Worm (Caenorhabditis elegans) whole organism, late embryonic: Measurements from ENCODE around the gene K09C6.3.
"Not testable (repeated sequence)": the region's sequence is repeated elsewhere in the genome, so short reads cannot be mapped to it uniquely, and the experiment has no call there.

ENCODE experiments used
- C08G9.2 ChIP-seq: sonication (generic microtip); optimal IDR thresholded peaks from 2 replicates; lab custom pipeline; 2016; ENCODE audit warnings: mild to moderate bottlenecking, missing genetic modification characterization, moderate library complexity, missing compliant biosample characterization
- K02D7.2 ChIP-seq: sonication (generic microtip); optimal IDR thresholded peaks from 2 replicates; lab custom pipeline; 2017; ENCODE audit warnings: mild to moderate bottlenecking, missing genetic modification characterization, missing compliant biosample characterization
- ahr-1 ChIP-seq: sonication (generic microtip); optimal IDR thresholded peaks from 2 replicates; lab custom pipeline; 2016; ENCODE audit warnings: missing genetic modification characterization, missing compliant biosample characterization
- ceh-18 ChIP-seq: sonication (generic microtip); optimal IDR thresholded peaks from 2 replicates; lab custom pipeline; 2016; ENCODE audit warnings: missing genetic modification characterization, missing compliant biosample characterization
- ceh-2 ChIP-seq: sonication (generic microtip); optimal IDR thresholded peaks from 2 replicates; lab custom pipeline; 2016; ENCODE audit warnings: missing genotype, missing genetic modification characterization, missing compliant biosample characterization
- ceh-22 ChIP-seq: sonication (generic microtip); optimal IDR thresholded peaks from 2 replicates; lab custom pipeline; 2017; ENCODE audit warnings: missing biosample characterization, missing genetic modification characterization
- ceh-30 ChIP-seq: fragments of 150-350 bp; optimal IDR thresholded peaks from 2 replicates; lab custom pipeline; 2014; ENCODE audit warnings: missing biosample characterization, missing genetic modification characterization
- ceh-48 ChIP-seq: sonication (generic microtip); optimal IDR thresholded peaks from 2 replicates; lab custom pipeline; 2016; ENCODE audit warnings: missing genetic modification characterization, inconsistent platforms, missing compliant biosample characterization
- ceh-6 ChIP-seq: fragments of 200-800 bp; sonication (Bioruptor generic); optimal IDR thresholded peaks from 2 replicates; lab custom pipeline; 2018; ENCODE audit warnings: mild to moderate bottlenecking, missing genetic modification characterization, missing compliant biosample characterization
- dmd-4 ChIP-seq: sonication (generic microtip); optimal IDR thresholded peaks from 2 replicates; lab custom pipeline; 2016; ENCODE audit warnings: borderline replicate concordance, missing genetic modification characterization, missing compliant biosample characterization
- dve-1 ChIP-seq: sonication (generic microtip); optimal IDR thresholded peaks from 2 replicates; lab custom pipeline; 2017; ENCODE audit warnings: antibody characterized with exemption, mild to moderate bottlenecking, missing genetic modification characterization, missing compliant biosample characterization
- elt-2 ChIP-seq: sonication (generic microtip); optimal IDR thresholded peaks from 2 replicates; lab custom pipeline; 2016; ENCODE audit warnings: missing genetic modification reagents, missing genetic modification characterization, missing compliant biosample characterization
- elt-4 ChIP-seq: sonication (generic microtip); optimal IDR thresholded peaks from 2 replicates; lab custom pipeline; 2016; ENCODE audit warnings: missing genetic modification characterization, missing compliant biosample characterization
- eyg-1 ChIP-seq: sonication (generic microtip); optimal IDR thresholded peaks from 2 replicates; lab custom pipeline; 2016; ENCODE audit warnings: missing genotype, missing genetic modification characterization, missing compliant biosample characterization
- gmeb-2 ChIP-seq: sonication (generic microtip); optimal IDR thresholded peaks from 2 replicates; lab custom pipeline; 2016; ENCODE audit warnings: missing genetic modification characterization, inconsistent platforms, missing compliant biosample characterization
- hlh-15 ChIP-seq: sonication (generic microtip); optimal IDR thresholded peaks from 2 replicates; lab custom pipeline; 2016; ENCODE audit warnings: missing genetic modification characterization, missing compliant biosample characterization
- hlh-30 ChIP-seq: sonication (generic microtip); optimal IDR thresholded peaks from 2 replicates; lab custom pipeline; 2017; ENCODE audit warnings: antibody characterized with exemption, missing genetic modification characterization, missing compliant biosample characterization; ENCODE audit not compliant: insufficient read depth
- lim-6 ChIP-seq: sonication (generic microtip); optimal IDR thresholded peaks from 2 replicates; lab custom pipeline; 2016; ENCODE audit warnings: missing genetic modification characterization, missing compliant biosample characterization
- madf-2 ChIP-seq: sonication (generic microtip); optimal IDR thresholded peaks from 2 replicates; lab custom pipeline; 2017; ENCODE audit warnings: missing genetic modification characterization, missing compliant biosample characterization
- nhr-232 ChIP-seq: sonication (generic microtip); optimal IDR thresholded peaks from 2 replicates; lab custom pipeline; 2016; ENCODE audit warnings: missing genetic modification characterization, missing compliant biosample characterization
- odd-2 ChIP-seq: sonication (generic microtip); optimal IDR thresholded peaks from 2 replicates; lab custom pipeline; 2017; ENCODE audit warnings: antibody characterized with exemption, mild to moderate bottlenecking, missing genetic modification characterization, missing compliant biosample characterization
- pag-3 ChIP-seq: sonication (generic microtip); optimal IDR thresholded peaks from 2 replicates; lab custom pipeline; 2016; ENCODE audit warnings: missing compliant biosample characterization, missing genetic modification characterization, borderline replicate concordance
- pat-9 ChIP-seq: fragments of 200-800 bp; sonication (Bioruptor generic); optimal IDR thresholded peaks from 2 replicates; lab custom pipeline; 2018; ENCODE audit warnings: mild to moderate bottlenecking, missing genetic modification characterization, moderate library complexity, missing compliant biosample characterization
- pax-1 ChIP-seq: fragments of 150-350 bp; optimal IDR thresholded peaks from 2 replicates; lab custom pipeline; 2014; ENCODE audit warnings: missing biosample characterization, missing genetic modification characterization
- pha-2 ChIP-seq: sonication (generic microtip); optimal IDR thresholded peaks from 2 replicates; lab custom pipeline; 2017; ENCODE audit warnings: mild to moderate bottlenecking, missing genetic modification characterization, missing compliant biosample characterization
- pros-1 ChIP-seq: fragments of 150-350 bp; optimal IDR thresholded peaks from 2 replicates; lab custom pipeline; 2014; ENCODE audit warnings: missing biosample characterization, missing genetic modification reagents, missing genetic modification characterization
- ref-2 ChIP-seq: sonication (generic microtip); optimal IDR thresholded peaks from 2 replicates; lab custom pipeline; 2016; ENCODE audit warnings: missing genetic modification characterization, missing compliant biosample characterization
- sox-2 ChIP-seq: fragments of 200-800 bp; sonication (Bioruptor generic); IDR thresholded peaks from 2 replicates; pipeline ENCODE4 v1.3.6; 2022; ENCODE audit warnings: missing genetic modification reagents, missing genetic modification characterization, missing compliant biosample characterization
- sox-4 ChIP-seq: sonication (generic microtip); optimal IDR thresholded peaks from 2 replicates; lab custom pipeline; 2017; ENCODE audit warnings: mild to moderate bottlenecking, missing genetic modification characterization, inconsistent platforms, missing compliant biosample characterization
- tbx-2 ChIP-seq: sonication (generic microtip); optimal IDR thresholded peaks from 2 replicates; lab custom pipeline; 2016; ENCODE audit warnings: missing genetic modification characterization, missing compliant biosample characterization
- tbx-7 ChIP-seq: sonication (generic microtip); optimal IDR thresholded peaks from 2 replicates; lab custom pipeline; 2016; ENCODE audit warnings: missing genotype, missing genetic modification characterization, missing compliant biosample characterization
- ttx-3 ChIP-seq: sonication (generic microtip); optimal IDR thresholded peaks from 2 replicates; lab custom pipeline; 2016; ENCODE audit warnings: missing genetic modification reagents, missing genetic modification characterization, missing compliant biosample characterization
- unc-55 ChIP-seq: sonication (generic microtip); optimal IDR thresholded peaks from 2 replicates; lab custom pipeline; 2017; ENCODE audit warnings: missing biosample characterization, missing genetic modification reagents, missing genetic modification characterization
- unc-86 ChIP-seq: sonication (generic microtip); optimal IDR thresholded peaks from 2 replicates; lab custom pipeline; 2016; ENCODE audit warnings: missing genetic modification characterization, missing compliant biosample characterization
- zip-5 ChIP-seq: sonication (generic microtip); optimal IDR thresholded peaks from 2 replicates; lab custom pipeline; 2016; ENCODE audit warnings: missing genetic modification characterization, missing compliant biosample characterization

The K09C6.3 gene

ce11 chrV:817182-817581, 35.1 kb upstream of the K09C6.3 start, which contains the start of gene R13D11.1:
Gene R13D11.1, plus strand, starts transcription at chrV:817482.
- TF ChIP-seq ceh-22 (tag; lab: Kevin White, UChicago) (no peak), nhr-232 (no peak), pha-2 (tag; lab: Kevin White, UChicago) (no peak), C08G9.2 (tag; lab: Kevin White, UChicago) (no peak), hlh-30 (tag; lab: Kevin White, UChicago) (no peak), madf-2 (tag; lab: Kevin White, UChicago) (no peak), elt-2 (tag; lab: Kevin White, UChicago) (no peak), ceh-48 (tag; lab: Kevin White, UChicago) (no peak), dmd-4 (tag; lab: Kevin White, UChicago) (no peak)

ce11 chrV:820629-821028, 31.7 kb upstream of the K09C6.3 start, which contains the start of gene srx-32:
Gene srx-32, minus strand, starts transcription at chrV:820729.
- not testable (repeated sequence) for TF ChIP-seq ceh-48 (tag; lab: Kevin White, UChicago); K02D7.2 (tag; lab: Kevin White, UChicago); sox-2

- TF ChIP-seq hlh-15, lim-6, tbx-2 (tag; lab: Kevin White, UChicago): not testable (repeated sequence)
Observed at ce11 chrV:822922-823321, 29.4 kb upstream of the K09C6.3 start, which contains the start of gene srx-31. Gene srx-31, minus strand, starts transcription at chrV:823022.

ce11 chrV:826097-826496, 26.2 kb upstream of the K09C6.3 start, which contains the start of gene F41H8.2:
Gene F41H8.2, plus strand, starts transcription at chrV:826397.
- TF ChIP-seq pat-9 (tag; lab: Kevin White, UChicago) (no peak), ceh-18 (tag; lab: Kevin White, UChicago) (no peak), ref-2 (no peak), odd-2 (tag; lab: Kevin White, UChicago) (no peak), elt-4 (tag; lab: Kevin White, UChicago) (no peak), gmeb-2 (tag; lab: Kevin White, UChicago) (no peak), sox-4 (no peak), dmd-4 (tag; lab: Kevin White, UChicago) (no peak), tbx-7 (tag; lab: Kevin White, UChicago) (no peak), dve-1 (no peak)

- TF ChIP-seq madf-2 (tag; lab: Kevin White, UChicago) (no peak), C08G9.2 (tag; lab: Kevin White, UChicago) (no peak), ttx-3 (tag; lab: Kevin White, UChicago) (no peak), zip-5 (tag; lab: Kevin White, UChicago) (no peak), pax-1 (tag; lab: Kevin White, UChicago) (no peak), ceh-6 (GFP tag; lab: Kevin White, UChicago) (no peak), lim-6 (tag; lab: Kevin White, UChicago) (no peak), unc-55 (GFP tag; lab: Kevin White, UChicago) (no peak), ceh-30 (tag; lab: Kevin White, UChicago) (no peak), eyg-1 (tag; lab: Kevin White, UChicago) (no peak), pros-1 (tag; lab: Kevin White, UChicago) (no peak), ceh-2 (tag; lab: Kevin White, UChicago) (no peak), hlh-15 (tag; lab: Kevin White, UChicago) (no peak), ahr-1 (tag; lab: Kevin White, UChicago) (no peak), hlh-30 (tag; lab: Kevin White, UChicago) (no peak), pag-3 (no peak), unc-86 (tag; lab: Kevin White, UChicago) (no peak)
Observed at ce11 chrV:833368-833767, 18.9 kb upstream of the K09C6.3 start, which contains the start of gene F41H8.1. Gene F41H8.1, plus strand, starts transcription at chrV:833668.
